Worm (Caenorhabditis elegans): ENCODE results near the gene C45B2.6.

ce11 chrX:6026732-6027528 is 25.7 kb upstream of the C45B2.6 start:
- TF ChIP-seq egl-5 (tag; optimal IDR thresholded peaks at IDR 0.05) (no peak), nhr-237 (tag; optimal IDR thresholded peaks at IDR 0.05) (no peak), nhr-12 (tag; optimal IDR thresholded peaks at IDR 0.05) (no peak), skn-1 (tag; optimal IDR thresholded peaks at IDR 0.05) (no peak), mdl-1 (tag; optimal IDR thresholded peaks at IDR 0.05) (no peak), ceh-9 (tag; optimal IDR thresholded peaks at IDR 0.05) (no peak), nhr-77 (tag; optimal IDR thresholded peaks at IDR 0.05) (no peak), fkh-10 (GFP tag; optimal IDR thresholded peaks at IDR 0.05) (no peak), R02D3.7 (tag; optimal IDR thresholded peaks at IDR 0.05) (no peak), tbx-2 (tag; optimal IDR thresholded peaks at IDR 0.05) (no peak), nhr-76 (tag; optimal IDR thresholded peaks at IDR 0.05) (no peak), ztf-11 (tag; optimal IDR thresholded peaks at IDR 0.05) (no peak), pha-4 (tag; optimal IDR thresholded peaks at IDR 0.05) (no peak), fos-1 (tag; optimal IDR thresholded peaks at IDR 0.05) (no peak)

Data from whole organism, L3 larva.